Worm (Caenorhabditis elegans): ENCODE measurements around the gene Y26G10.4.

DNA sequence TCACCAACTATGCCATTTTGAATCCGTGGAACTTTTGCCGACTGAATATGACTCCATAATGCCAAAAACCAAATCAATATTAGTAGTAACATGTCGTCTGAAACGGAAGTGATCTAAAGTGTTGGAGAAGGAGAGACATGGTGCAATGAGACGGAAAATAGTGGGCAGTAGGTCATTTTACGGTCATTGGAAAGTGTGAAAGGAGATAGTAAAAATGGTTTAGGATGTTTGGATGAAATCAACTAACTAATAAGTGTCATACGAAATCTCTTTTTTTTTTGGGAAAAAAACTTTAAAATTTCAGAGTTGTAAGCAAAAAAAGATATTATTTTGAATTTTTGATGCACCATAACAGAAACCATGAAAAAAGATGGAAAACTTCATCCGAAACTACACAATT, 40.8 kb upstream of the Y26G10.4 start, which contains the start of gene cutl-4:
- TF ChIP-seq dao-5 (tag; optimal IDR thresholded peaks at IDR 0.05): no peak
- TF ChIP-seq W03F9.2 (tag; optimal IDR thresholded peaks at IDR 0.05): no peak
- no peak for TF ChIP-seq him-1 (tag; optimal IDR thresholded peaks at IDR 0.05)

All from whole organism, L4/young adult.